Worm (Caenorhabditis elegans): ENCODE data around the gene flcn-1.

DNA sequence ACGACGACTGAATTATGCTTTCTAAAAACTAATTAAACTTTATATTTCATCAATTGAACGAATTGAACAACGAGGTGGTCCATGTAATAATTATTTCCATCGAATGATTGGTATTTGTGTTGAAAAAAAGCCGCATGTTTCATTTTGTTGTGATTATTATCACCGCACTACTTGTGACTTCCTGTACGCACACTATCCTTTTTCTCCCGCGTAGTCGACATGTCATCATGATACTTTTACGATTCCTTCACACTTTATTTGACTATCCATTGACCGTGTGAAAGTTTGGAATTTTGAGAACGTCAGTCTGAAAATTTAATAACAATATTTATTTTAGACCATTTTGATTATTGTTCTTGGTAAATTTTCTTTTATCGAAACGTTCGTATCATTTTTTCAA is 960 bp upstream of the flcn-1 start, which contains the start of gene F22D3.4:
- TF ChIP-seq lin-13 (GFP tag; optimal IDR thresholded peaks at IDR 0.05) (no peak), unc-55 (GFP tag; optimal IDR thresholded peaks at IDR 0.05) (no peak), egl-27 (tag; optimal IDR thresholded peaks at IDR 0.05) (no peak), elt-3 (tag; optimal IDR thresholded peaks at IDR 0.05) (no peak), nhr-12 (tag; optimal IDR thresholded peaks at IDR 0.05) (no peak), ceh-16 (tag; optimal IDR thresholded peaks at IDR 0.05) (no peak), ztf-4 (tag; optimal IDR thresholded peaks at IDR 0.05) (no peak), zag-1 (tag; optimal IDR thresholded peaks at IDR 0.05) (no peak), alr-1 (tag; optimal IDR thresholded peaks at IDR 0.05) (no peak), lin-39 (tag; optimal IDR thresholded peaks at IDR 0.05) (no peak)

Data from whole organism, L2 larva.